Fruit fly (Drosophila melanogaster) whole organism, prepupa: Measurements from ENCODE around the gene Sgf11.

ENCODE experiments used
- CG10669 ChIP-seq: fragments of 200-800 bp; sonication (Bioruptor generic); optimal IDR thresholded peaks from 3 replicates; lab custom pipeline; 2018; ENCODE audit warnings: missing biosample characterization, mild to moderate bottlenecking, missing genetic modification characterization, moderate library complexity
- CG11294 ChIP-seq: fragments of 200-800 bp; sonication (Bioruptor generic); IDR thresholded peaks from 2 replicates; pipeline ENCODE4 v1.3.6; 2022; ENCODE audit warnings: missing biosample characterization, missing genetic modification characterization
- CG31627 ChIP-seq: fragments of 200-800 bp; sonication (Bioruptor generic); optimal IDR thresholded peaks from 3 replicates; lab custom pipeline; 2016; ENCODE audit warnings: missing biosample characterization, missing genetic modification characterization
- CG32006 ChIP-seq: fragments of 200-800 bp; sonication (Bioruptor generic); optimal IDR thresholded peaks from 3 replicates; lab custom pipeline; 2017; ENCODE audit warnings: missing biosample characterization, mild to moderate bottlenecking, missing genetic modification characterization
- Sox15 ChIP-seq: fragments of 200-800 bp; sonication (Bioruptor generic); optimal IDR thresholded peaks from 3 replicates; lab custom pipeline; 2016; ENCODE audit warnings: missing biosample characterization, missing genetic modification characterization

dm6 chr3L:18632187-18632635, 49.4 kb downstream of the Sgf11 start:
- TF ChIP-seq CG11294 (no peak), CG31627 (no peak), Sox15 (GFP tag; lab: Kevin White, UChicago) (no peak), CG10669 (GFP tag; lab: Kevin White, UChicago) (no peak), CG32006 (GFP tag; lab: Kevin White, UChicago) (no peak)
